Worm (Caenorhabditis elegans) whole organism, late embryonic: ENCODE data around the gene F18A11.2.

Experiments
- C08G9.2 ChIP-seq: sonication (generic microtip); optimal IDR thresholded peaks from 2 replicates; lab custom pipeline; 2016; ENCODE audit warnings: mild to moderate bottlenecking, missing genetic modification characterization, moderate library complexity, missing compliant biosample characterization
- F13H6.1 ChIP-seq: sonication (generic microtip); optimal IDR thresholded peaks from 2 replicates; lab custom pipeline; 2016; ENCODE audit warnings: missing genetic modification characterization, missing compliant biosample characterization
- K02D7.2 ChIP-seq: sonication (generic microtip); optimal IDR thresholded peaks from 2 replicates; lab custom pipeline; 2017; ENCODE audit warnings: mild to moderate bottlenecking, missing genetic modification characterization, missing compliant biosample characterization
- K09A11.1 ChIP-seq: sonication (generic microtip); optimal IDR thresholded peaks from 2 replicates; lab custom pipeline; 2017; ENCODE audit warnings: antibody characterized with exemption, mild to moderate bottlenecking, missing genetic modification characterization, missing compliant biosample characterization; ENCODE audit not compliant: insufficient read depth
- Y22D7AL.16 ChIP-seq: sonication (generic microtip); optimal IDR thresholded peaks from 2 replicates; lab custom pipeline; 2016; ENCODE audit warnings: missing genetic modification characterization, missing compliant biosample characterization
- ama-1 ChIP-seq: fragments of 150-350 bp; optimal IDR thresholded peaks from 2 replicates; lab custom pipeline; 2014
- ceh-18 ChIP-seq: sonication (generic microtip); optimal IDR thresholded peaks from 2 replicates; lab custom pipeline; 2016; ENCODE audit warnings: missing genetic modification characterization, missing compliant biosample characterization
- ceh-19 ChIP-seq: fragments of 200-800 bp; sonication (Bioruptor generic); optimal IDR thresholded peaks from 2 replicates; lab custom pipeline; 2018; ENCODE audit warnings: mild to moderate bottlenecking, missing genetic modification characterization, missing compliant biosample characterization
- ceh-2 ChIP-seq: sonication (generic microtip); optimal IDR thresholded peaks from 2 replicates; lab custom pipeline; 2016; ENCODE audit warnings: missing genotype, missing genetic modification characterization, missing compliant biosample characterization
- ceh-30 ChIP-seq: fragments of 150-350 bp; optimal IDR thresholded peaks from 2 replicates; lab custom pipeline; 2014; ENCODE audit warnings: missing biosample characterization, missing genetic modification characterization
- ceh-31 ChIP-seq: sonication (generic microtip); optimal IDR thresholded peaks from 2 replicates; lab custom pipeline; 2016; ENCODE audit warnings: missing genetic modification characterization, missing compliant biosample characterization
- ceh-34 ChIP-seq: sonication (generic microtip); optimal IDR thresholded peaks from 2 replicates; lab custom pipeline; 2016; ENCODE audit warnings: mild to moderate bottlenecking, missing genetic modification characterization, missing compliant biosample characterization
- ceh-45 ChIP-seq: fragments of 200-800 bp; sonication (Bioruptor generic); IDR thresholded peaks from 2 replicates; pipeline ENCODE4 v1.3.6; 2022; ENCODE audit warnings: missing genetic modification reagents, missing genetic modification characterization, missing compliant biosample characterization
- ceh-48 ChIP-seq: sonication (generic microtip); optimal IDR thresholded peaks from 2 replicates; lab custom pipeline; 2016; ENCODE audit warnings: missing genetic modification characterization, inconsistent platforms, missing compliant biosample characterization
- ceh-6 ChIP-seq: fragments of 200-800 bp; sonication (Bioruptor generic); optimal IDR thresholded peaks from 2 replicates; lab custom pipeline; 2018; ENCODE audit warnings: mild to moderate bottlenecking, missing genetic modification characterization, missing compliant biosample characterization
- dve-1 ChIP-seq: sonication (generic microtip); optimal IDR thresholded peaks from 2 replicates; lab custom pipeline; 2017; ENCODE audit warnings: antibody characterized with exemption, mild to moderate bottlenecking, missing genetic modification characterization, missing compliant biosample characterization
- elt-2 ChIP-seq: sonication (generic microtip); optimal IDR thresholded peaks from 2 replicates; lab custom pipeline; 2016; ENCODE audit warnings: missing genetic modification reagents, missing genetic modification characterization, missing compliant biosample characterization
- ets-4 ChIP-seq: sonication (generic microtip); optimal IDR thresholded peaks from 2 replicates; lab custom pipeline; 2016; ENCODE audit warnings: missing genetic modification characterization, missing compliant biosample characterization
- fkh-10 ChIP-seq: fragments of 150-350 bp; optimal IDR thresholded peaks from 2 replicates; lab custom pipeline; 2014; ENCODE audit warnings: missing biosample characterization, missing genetic modification reagents, missing genetic modification characterization
- gmeb-2 ChIP-seq: sonication (generic microtip); optimal IDR thresholded peaks from 2 replicates; lab custom pipeline; 2016; ENCODE audit warnings: missing genetic modification characterization, inconsistent platforms, missing compliant biosample characterization
- hlh-6 ChIP-seq: sonication (generic microtip); optimal IDR thresholded peaks from 2 replicates; lab custom pipeline; 2016; ENCODE audit warnings: missing genotype, missing genetic modification characterization, missing compliant biosample characterization
- hlh-8 ChIP-seq: sonication (generic microtip); optimal IDR thresholded peaks from 2 replicates; lab custom pipeline; 2016; ENCODE audit warnings: missing genotype, missing genetic modification characterization, missing compliant biosample characterization
- lin-11 ChIP-seq: fragments of 200-800 bp; sonication (Bioruptor generic); optimal IDR thresholded peaks from 2 replicates; lab custom pipeline; 2018; ENCODE audit warnings: mild to moderate bottlenecking, missing genetic modification characterization, missing compliant biosample characterization
- nfya-1 ChIP-seq: sonication (generic microtip); optimal IDR thresholded peaks from 2 replicates; lab custom pipeline; 2017; ENCODE audit warnings: missing genetic modification characterization, mild to moderate bottlenecking, missing compliant biosample characterization, antibody characterized with exemption, moderate library complexity
- nhr-11 ChIP-seq: fragments of 150-350 bp; optimal IDR thresholded peaks from 2 replicates; lab custom pipeline; 2014; ENCODE audit warnings: missing biosample characterization, missing genetic modification characterization
- pag-3 ChIP-seq: sonication (generic microtip); optimal IDR thresholded peaks from 2 replicates; lab custom pipeline; 2016; ENCODE audit warnings: missing compliant biosample characterization, missing genetic modification characterization, borderline replicate concordance
- pat-9 ChIP-seq: fragments of 200-800 bp; sonication (Bioruptor generic); optimal IDR thresholded peaks from 2 replicates; lab custom pipeline; 2018; ENCODE audit warnings: mild to moderate bottlenecking, missing genetic modification characterization, moderate library complexity, missing compliant biosample characterization
- pax-1 ChIP-seq: fragments of 150-350 bp; optimal IDR thresholded peaks from 2 replicates; lab custom pipeline; 2014; ENCODE audit warnings: missing biosample characterization, missing genetic modification characterization
- pha-2 ChIP-seq: sonication (generic microtip); optimal IDR thresholded peaks from 2 replicates; lab custom pipeline; 2017; ENCODE audit warnings: mild to moderate bottlenecking, missing genetic modification characterization, missing compliant biosample characterization
- pros-1 ChIP-seq: fragments of 150-350 bp; optimal IDR thresholded peaks from 2 replicates; lab custom pipeline; 2014; ENCODE audit warnings: missing biosample characterization, missing genetic modification reagents, missing genetic modification characterization
- ref-2 ChIP-seq: sonication (generic microtip); optimal IDR thresholded peaks from 2 replicates; lab custom pipeline; 2016; ENCODE audit warnings: missing genetic modification characterization, missing compliant biosample characterization
- rnt-1 ChIP-seq: sonication (generic microtip); optimal IDR thresholded peaks from 2 replicates; lab custom pipeline; 2016; ENCODE audit warnings: missing genetic modification characterization, missing compliant biosample characterization
- sox-4 ChIP-seq: sonication (generic microtip); optimal IDR thresholded peaks from 2 replicates; lab custom pipeline; 2017; ENCODE audit warnings: mild to moderate bottlenecking, missing genetic modification characterization, inconsistent platforms, missing compliant biosample characterization
- tbx-2 ChIP-seq: sonication (generic microtip); optimal IDR thresholded peaks from 2 replicates; lab custom pipeline; 2016; ENCODE audit warnings: missing genetic modification characterization, missing compliant biosample characterization
- unc-42 ChIP-seq: sonication (generic microtip); optimal IDR thresholded peaks from 2 replicates; lab custom pipeline; 2016; ENCODE audit warnings: missing genotype, missing genetic modification characterization, missing compliant biosample characterization
- unc-55 ChIP-seq: sonication (generic microtip); optimal IDR thresholded peaks from 2 replicates; lab custom pipeline; 2017; ENCODE audit warnings: missing biosample characterization, missing genetic modification reagents, missing genetic modification characterization
- zip-5 ChIP-seq: sonication (generic microtip); optimal IDR thresholded peaks from 2 replicates; lab custom pipeline; 2016; ENCODE audit warnings: missing genetic modification characterization, missing compliant biosample characterization

Gene F18A11.2

DNA sequence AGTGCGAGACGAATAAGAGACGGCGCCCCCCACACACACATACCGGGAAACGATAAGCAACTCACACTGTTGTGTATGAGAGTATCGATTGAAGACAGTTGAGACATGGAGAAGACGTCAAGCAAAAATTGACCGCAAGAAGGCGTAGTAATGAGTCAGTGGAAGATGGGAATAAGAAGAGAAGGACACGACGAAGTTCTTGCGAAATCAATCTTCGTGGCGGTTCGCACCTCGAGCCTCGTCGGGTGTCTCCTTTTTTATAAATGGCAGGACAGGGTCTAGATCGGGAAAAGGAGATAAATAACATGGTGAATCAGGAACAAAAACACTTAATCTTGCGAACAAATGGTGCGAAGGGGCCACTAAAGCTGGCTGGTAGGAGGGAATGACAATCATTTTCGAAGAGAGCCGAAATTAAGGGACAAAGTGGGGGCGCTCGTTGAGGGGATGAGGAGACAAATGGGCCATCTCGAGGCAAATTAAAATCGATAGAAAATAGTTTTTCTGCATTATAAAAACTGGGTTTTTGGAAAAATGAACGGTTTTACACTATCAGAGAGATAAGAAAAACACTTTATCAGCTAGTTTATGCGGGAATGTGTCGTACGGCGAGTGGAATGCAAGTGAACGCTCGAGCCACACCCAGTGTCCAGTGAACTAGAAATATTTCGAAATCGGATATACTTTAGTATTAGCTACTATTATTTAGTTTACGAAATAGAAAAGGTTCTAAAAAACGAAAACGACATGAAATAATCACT, 2.0 kb upstream of the F18A11.2 start:
- TF ChIP-seq elt-2 (tag; lab: Kevin White, UChicago), result peak; percentile 69
- no peak for TF ChIP-seq ets-4 (tag; lab: Kevin White, UChicago)

DNA sequence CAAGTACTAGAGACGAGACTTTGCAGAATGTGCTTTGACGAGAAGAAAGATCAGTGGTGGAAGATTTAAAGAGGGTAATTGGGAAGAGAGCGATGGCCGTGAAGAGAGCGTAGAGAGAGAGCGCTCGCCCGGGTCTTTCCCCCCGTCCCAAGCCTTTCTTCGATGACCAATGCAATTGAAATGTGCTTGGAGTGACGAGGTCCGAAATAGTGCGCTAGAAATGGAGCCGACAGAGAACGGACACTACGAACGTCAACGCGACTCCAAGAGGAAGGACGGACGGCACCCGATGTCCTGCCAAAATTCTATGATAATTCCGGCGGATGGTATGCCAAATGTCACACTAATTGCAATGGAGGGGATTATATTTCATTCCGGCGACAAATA, 1.5 kb upstream of the F18A11.2 start:
- TF ChIP-seq K09A11.1 (tag; lab: Kevin White, UChicago) (no peak), Y22D7AL.16 (tag; lab: Kevin White, UChicago) (no peak), unc-55 (GFP tag; lab: Kevin White, UChicago) (no peak), ama-1 (lab: Kevin White, UChicago) (no peak), dve-1 (tag; lab: Kevin White, UChicago) (no peak), ceh-34 (tag; lab: Kevin White, UChicago) (peak; percentile 59), rnt-1 (tag; lab: Kevin White, UChicago) (no peak), pax-1 (tag; lab: Kevin White, UChicago) (no peak), hlh-6 (no peak), ceh-19 (GFP tag; lab: Kevin White, UChicago) (peak; percentile 19), fkh-10 (no peak), ceh-30 (no peak), ceh-31 (peak; percentile 30)

DNA sequence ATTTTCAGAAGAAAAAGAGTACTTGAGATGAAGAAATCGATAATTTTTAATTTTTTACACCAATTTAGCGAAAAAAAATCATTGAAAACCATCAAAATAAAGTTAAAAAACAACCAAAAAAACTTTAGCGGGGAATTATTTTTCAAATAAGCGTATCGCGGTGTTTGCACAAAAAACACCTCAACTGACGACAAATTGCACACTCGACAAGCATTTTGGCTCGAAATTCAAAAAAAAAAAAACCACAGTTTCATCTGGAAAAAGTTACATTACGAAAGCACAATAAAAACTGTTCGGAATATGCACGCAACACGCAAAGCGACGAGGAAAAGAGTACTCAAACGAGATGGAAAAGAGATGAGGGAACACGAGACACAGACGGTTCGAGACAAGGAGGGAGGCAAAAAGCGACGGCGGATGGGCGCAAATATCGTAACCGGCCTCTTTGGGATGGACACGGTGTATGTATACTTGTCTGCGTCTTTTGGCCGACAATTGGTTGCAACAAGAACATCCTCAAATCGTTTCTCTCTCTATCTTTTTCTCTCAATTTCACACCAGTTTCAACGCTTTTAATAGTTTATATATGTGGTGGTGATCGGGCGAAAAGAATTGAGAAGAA, 821 bp upstream of the F18A11.2 start:
- TF ChIP-seq pag-3 (tag; lab: Kevin White, UChicago) (no peak), pat-9 (tag; lab: Kevin White, UChicago) (no peak), lin-11 (tag; lab: Kevin White, UChicago) (no peak), fkh-10 (no peak), ceh-6 (GFP tag; lab: Kevin White, UChicago) (no peak), ceh-2 (tag; lab: Kevin White, UChicago) (peak; percentile 4), gmeb-2 (no peak), K02D7.2 (no peak), C08G9.2 (tag; lab: Kevin White, UChicago) (no peak), pha-2 (no peak), F13H6.1 (tag; lab: Kevin White, UChicago) (peak; percentile 20), dve-1 (tag; lab: Kevin White, UChicago) (peak; percentile 69), sox-4 (tag; lab: Kevin White, UChicago) (no peak), tbx-2 (tag; lab: Kevin White, UChicago) (peak; percentile 55), elt-2 (tag; lab: Kevin White, UChicago) (peak; percentile 7), nfya-1 (tag; lab: Kevin White, UChicago) (peak; percentile 80), pros-1 (peak; percentile 48), ceh-31 (peak; percentile 18), ceh-18 (tag; lab: Kevin White, UChicago) (peak; percentile 50), K09A11.1 (tag; lab: Kevin White, UChicago) (no peak), hlh-8 (tag; lab: Kevin White, UChicago) (peak; percentile 12), ceh-45 (no peak), rnt-1 (tag; lab: Kevin White, UChicago) (no peak), ama-1 (lab: Kevin White, UChicago) (no peak), unc-42 (no peak), nhr-11 (no peak), unc-55 (GFP tag; lab: Kevin White, UChicago) (peak; percentile 39), ets-4 (tag; lab: Kevin White, UChicago) (peak; percentile 25), zip-5 (tag; lab: Kevin White, UChicago) (no peak)
- TF ChIP-seq, all 69 proteins: peak for 12

DNA sequence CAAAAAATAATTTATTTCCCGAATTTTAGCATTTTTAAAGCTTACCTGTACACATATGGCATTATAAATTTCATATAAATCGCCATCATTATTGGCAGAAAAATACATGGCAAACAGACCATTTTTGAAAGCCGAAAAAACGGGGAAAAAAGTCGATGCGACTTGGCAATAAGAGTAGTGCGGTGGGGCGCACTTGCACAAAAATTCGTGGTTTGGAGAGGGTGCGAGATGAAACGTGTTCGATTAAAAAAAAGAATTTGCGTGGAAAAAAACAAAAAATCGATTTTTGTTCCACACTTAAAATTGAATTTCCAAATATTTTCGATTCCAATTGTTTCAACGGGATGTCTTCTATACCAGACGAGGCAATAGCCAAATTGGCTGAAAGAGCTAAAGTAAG, 5.2 kb downstream of the F18A11.2 start, which contains the start of gene F18A11.3:
Gene F18A11.3, minus strand, starts transcription at position 125 of the 400 bp plus-strand sequence.
- TF ChIP-seq ref-2, result peak; percentile 1
- peak; percentile 55 for TF ChIP-seq ceh-48 (tag; lab: Kevin White, UChicago)
- no peak for TF ChIP-seq pha-2
